Worm (Caenorhabditis elegans) whole organism, mixed stage, embryonic: ENCODE data around the gene stdh-1.

Experiments
- blmp-1 ChIP-seq: fragments of 150-350 bp; optimal IDR thresholded peaks from 2 replicates; lab custom pipeline; 2014; ENCODE audit warnings: missing biosample characterization, missing genetic modification characterization
- ces-1 ChIP-seq: fragments of 150-350 bp; optimal IDR thresholded peaks from 2 replicates; lab custom pipeline; 2014; ENCODE audit warnings: missing biosample characterization, missing genetic modification reagents, missing genetic modification characterization
- elt-1 ChIP-seq: sonication (generic microtip); optimal IDR thresholded peaks from 2 replicates; lab custom pipeline; 2017; ENCODE audit warnings: missing genetic modification characterization, mild to moderate bottlenecking, missing compliant biosample characterization, antibody characterized with exemption, moderate library complexity, borderline replicate concordance; ENCODE audit not compliant: insufficient read depth
- elt-3 ChIP-seq: fragments of 150-350 bp; optimal IDR thresholded peaks from 2 replicates; lab custom pipeline; 2014; ENCODE audit warnings: missing biosample characterization, missing genetic modification characterization
- ham-2 ChIP-seq: fragments of 200-800 bp; sonication (Bioruptor generic); optimal IDR thresholded peaks from 2 replicates; lab custom pipeline; 2018; ENCODE audit warnings: mild to moderate bottlenecking, missing genetic modification characterization, missing compliant biosample characterization
- nhr-12 ChIP-seq: fragments of 150-350 bp; optimal IDR thresholded peaks from 2 replicates; lab custom pipeline; 2014; ENCODE audit warnings: missing biosample characterization, missing genetic modification characterization
- nhr-2 ChIP-seq: fragments of 150-350 bp; optimal IDR thresholded peaks from 2 replicates; lab custom pipeline; 2014; ENCODE audit warnings: missing biosample characterization, missing genetic modification characterization
- nhr-76 ChIP-seq: sonication (generic microtip); optimal IDR thresholded peaks from 2 replicates; lab custom pipeline; 2017; ENCODE audit warnings: missing biosample characterization, missing genetic modification characterization
- snpc-4 ChIP-seq: fragments of 150-350 bp; optimal IDR thresholded peaks from 2 replicates; lab custom pipeline; 2014; ENCODE audit warnings: missing biosample characterization, missing genetic modification characterization
- sptf-1 ChIP-seq: sonication (generic microtip); optimal IDR thresholded peaks from 2 replicates; lab custom pipeline; 2017; ENCODE audit warnings: mild to moderate bottlenecking, missing genetic modification characterization, moderate library complexity, missing compliant biosample characterization
- unc-62 ChIP-seq: fragments of 150-350 bp; optimal IDR thresholded peaks from 2 replicates; lab custom pipeline; 2014; ENCODE audit warnings: missing biosample characterization, missing genetic modification reagents, missing genetic modification characterization
- ztf-11 ChIP-seq: fragments of 150-350 bp; optimal IDR thresholded peaks from 2 replicates; lab custom pipeline; 2014; ENCODE audit warnings: missing biosample characterization, missing genetic modification characterization

- TF ChIP-seq ces-1 (GFP tag; lab: Kevin White, UChicago) = no peak
- TF ChIP-seq nhr-12 (tag; lab: Kevin White, UChicago) = no peak
- TF ChIP-seq sptf-1 = no peak
- TF ChIP-seq unc-62 (GFP tag; lab: Kevin White, UChicago) = no peak
- no peak for TF ChIP-seq ztf-11 (tag; lab: Kevin White, UChicago)
- TF ChIP-seq blmp-1 (tag; lab: Kevin White, UChicago) = no peak
- TF ChIP-seq ham-2 = no peak
- TF ChIP-seq elt-1 (tag; lab: Kevin White, UChicago) = no peak
- TF ChIP-seq elt-3 (tag; lab: Kevin White, UChicago) = no peak
- TF ChIP-seq nhr-2 (tag; lab: Kevin White, UChicago) = no peak
- no peak for TF ChIP-seq snpc-4
- no peak for TF ChIP-seq nhr-76 (tag; lab: Kevin White, UChicago)
Observed at ce11 chrV:13907557-13908104, 1.3 kb downstream of the stdh-1 start.
